Fruit fly (Drosophila melanogaster): Measurements from ENCODE around the gene CG34316.
A peak's percentile ranks its signal among the peaks of the same experiment; 100 is the strongest.

The CG34316 gene

dm6 chr3R:15280619-15281334, 50.4 kb downstream of the CG34316 start:
- TF ChIP-seq sr (GFP tag; IDR thresholded peaks at IDR 0.05) (no peak), TFAM (GFP tag; optimal IDR thresholded peaks at IDR 0.05) (no peak), H15 (GFP tag; IDR thresholded peaks at IDR 0.05) (0 out of 3 replicates have a peak, but pooled peaks have one; percentile 44), bsh (GFP tag; optimal IDR thresholded peaks at IDR 0.05) (peak in 1 of 2 experiments; percentile 71), rib (GFP tag; IDR thresholded peaks at IDR 0.05) (no peak), org-1 (GFP tag; optimal IDR thresholded peaks at IDR 0.05) (peak; percentile 61), Mad (GFP tag; optimal IDR thresholded peaks at IDR 0.05) (peak; percentile 32), Nf-YC (tag; optimal IDR thresholded peaks at IDR 0.05) (peak; percentile 63), Deaf1 (tag; optimal IDR thresholded peaks at IDR 0.05) (peak; percentile 51), CG5245 (GFP tag; optimal IDR thresholded peaks at IDR 0.05) (peak; percentile 24), gcm (GFP tag; optimal IDR thresholded peaks at IDR 0.05) (peak; percentile 64), ATbp (GFP tag; optimal IDR thresholded peaks at IDR 0.05) (peak; percentile 54), Hr78 (GFP tag; optimal IDR thresholded peaks at IDR 0.05) (peak in 1 of 2 experiments; percentile 64), oc (tag; optimal IDR thresholded peaks at IDR 0.05) (peak; percentile 27), hbn (GFP tag; IDR thresholded peaks at IDR 0.05; ENCODE audit: partially characterized antibody) (no peak), CG34422 (GFP tag; IDR thresholded peaks at IDR 0.05) (0 out of 3 replicates have a peak, but pooled peaks have one; percentile 23), CG1792 (GFP tag; optimal IDR thresholded peaks at IDR 0.05) (no peak), CG30403 (GFP tag; optimal IDR thresholded peaks at IDR 0.05) (peak; percentile 83), Vsx1 (GFP tag; optimal IDR thresholded peaks at IDR 0.05) (peak; percentile 62), CG17802 (tag; optimal IDR thresholded peaks at IDR 0.05) (peak; percentile 7), zfh2 (GFP tag; optimal IDR thresholded peaks at IDR 0.05) (peak; percentile 2), CG10147 (GFP tag; optimal IDR thresholded peaks at IDR 0.05) (peak; percentile 63), sqz (GFP tag; optimal IDR thresholded peaks at IDR 0.05) (peak; percentile 61), PHDP (tag; optimal IDR thresholded peaks at IDR 0.05) (peak; percentile 56), CG30431 (GFP tag; optimal IDR thresholded peaks at IDR 0.05) (peak; percentile 65), lbe (GFP tag; optimal IDR thresholded peaks at IDR 0.05) (peak; percentile 42), twi (tag; optimal IDR thresholded peaks at IDR 0.05) (peak; percentile 69), mam (GFP tag; optimal IDR thresholded peaks at IDR 0.05) (peak; percentile 2), CG3281 (GFP tag; optimal IDR thresholded peaks at IDR 0.05) (peak; percentile 64), Max (GFP tag; optimal IDR thresholded peaks at IDR 0.05) (peak; percentile 60), HHEX (GFP tag; optimal IDR thresholded peaks at IDR 0.05) (peak; percentile 67), toy (GFP tag; IDR thresholded peaks at IDR 0.05) (no peak), CG1529 (GFP tag; optimal IDR thresholded peaks at IDR 0.05) (peak; percentile 64), CG32767 (GFP tag; IDR thresholded peaks at IDR 0.05) (peak; percentile 40; the same call in 1 of the 2 replicates), Ptx1 (GFP tag; IDR thresholded peaks at IDR 0.05) (peak; percentile 43; the same call in 1 of the 2 replicates), CG8388 (GFP tag; optimal IDR thresholded peaks at IDR 0.05) (peak; percentile 74), Bteb2 (GFP tag; optimal IDR thresholded peaks at IDR 0.05) (peak; percentile 29), hkb (optimal IDR thresholded peaks at IDR 0.05) (no peak), hkb (GFP tag; IDR thresholded peaks at IDR 0.05) (peak; percentile 48), wek (GFP tag; optimal IDR thresholded peaks at IDR 0.05) (no peak), CG9437 (GFP tag; optimal IDR thresholded peaks at IDR 0.05) (peak; percentile 77), HmgD (GFP tag; optimal IDR thresholded peaks at IDR 0.05) (no peak), fd64A (GFP tag; optimal IDR thresholded peaks at IDR 0.05) (no peak), Six4 (GFP tag; optimal IDR thresholded peaks at IDR 0.05) (peak; percentile 74), lola (GFP tag; optimal IDR thresholded peaks at IDR 0.05) (peak in 1 of 3 experiments; percentile 91), CG11085 (GFP tag; IDR thresholded peaks at IDR 0.05) (no peak), sima (GFP tag; optimal IDR thresholded peaks at IDR 0.05) (no peak), Xrp1 (GFP tag; IDR thresholded peaks at IDR 0.05) (peak; percentile 55; the same call in 1 of the 2 replicates), trh (GFP tag; optimal IDR thresholded peaks at IDR 0.05) (peak; percentile 41)

Measured in whole organism, embryonic.